Fruit fly (Drosophila melanogaster) whole organism: ENCODE results near the gene CG18493.

Experiments used
- CG8478 ChIP-seq: fragments of >200 bp; optimal IDR thresholded peaks from 2 replicates; lab custom pipeline; 2018; ENCODE audit warnings: inconsistent platforms
- pan ChIP-seq: fragments of >200 bp; optimal IDR thresholded peaks from 2 replicates; lab custom pipeline; 2017
- usp ChIP-seq: fragments of >200 bp; optimal IDR thresholded peaks from 2 replicates; lab custom pipeline; 2017; ENCODE audit warnings: missing biosample characterization, missing genetic modification characterization, mixed read lengths

dm6 chr3R:19408573-19408972 is 18.5 kb downstream of the CG18493 start, which contains the start of gene CG11626:
- TF ChIP-seq CG8478 (lab: Kevin White, UChicago) (no peak), pan (lab: Kevin White, UChicago) (no peak), usp (GFP tag; lab: Kevin White, UChicago) (no peak)
